Worm (Caenorhabditis elegans): Measurements from ENCODE around the gene ins-12.

ce11 chrII:5544145-5544515 lies 10.3 kb upstream of the ins-12 start:
- no peak for TF ChIP-seq ztf-23 (GFP tag; IDR thresholded peaks at IDR 0.05)
- TF ChIP-seq flt-1 (GFP tag; IDR thresholded peaks at IDR 0.05), result no peak
- TF ChIP-seq med-1 (GFP tag; optimal IDR thresholded peaks at IDR 0.05; ENCODE audit: insufficient read depth), result no peak
- no peak for TF ChIP-seq T22C8.4 (GFP tag; IDR thresholded peaks at IDR 0.05)

Data from whole organism, midembryonic.